Fruit fly (Drosophila melanogaster) whole organism, embryonic: ENCODE data around the gene ec.

Experiments
- Abd-B ChIP-seq: fragments of 200-800 bp; sonication (Bioruptor generic); optimal IDR thresholded peaks from 2 replicates; lab custom pipeline; 2018; ENCODE audit warnings: missing biosample characterization, mild to moderate bottlenecking, missing genetic modification characterization, moderate library complexity
- C15 ChIP-seq: fragments of 200-800 bp; sonication (Bioruptor generic); IDR thresholded peaks from 3 replicates; pipeline ENCODE4 v1.3.6; 2022; ENCODE audit warnings: missing biosample characterization, missing genetic modification characterization
- CG10366 ChIP-seq: fragments of 200-800 bp; sonication (Bioruptor generic); IDR thresholded peaks from 2 replicates; pipeline ENCODE4 v1.3.6; 2022; ENCODE audit warnings: missing biosample characterization, missing genetic modification characterization
- CG10543 ChIP-seq: fragments of 200-800 bp; sonication (Bioruptor generic); optimal IDR thresholded peaks from 3 replicates; lab custom pipeline; 2017; ENCODE audit warnings: missing biosample characterization, mild to moderate bottlenecking, missing genetic modification characterization, moderate library complexity
- CG11085 ChIP-seq: fragments of 200-800 bp; sonication (Bioruptor generic); IDR thresholded peaks from 2 replicates; pipeline ENCODE4 v1.3.6; 2022; ENCODE audit warnings: missing biosample characterization, missing genetic modification characterization
- CG12744 ChIP-seq: fragments of 200-800 bp; sonication (Bioruptor generic); optimal IDR thresholded peaks from 2 replicates; lab custom pipeline; 2016; ENCODE audit warnings: missing biosample characterization, missing genetic modification characterization
- CG13775 ChIP-seq: fragments of 200-800 bp; sonication (Bioruptor generic); optimal IDR thresholded peaks from 3 replicates; lab custom pipeline; 2017; ENCODE audit warnings: missing biosample characterization, mild to moderate bottlenecking, missing genetic modification characterization
- CG13894 ChIP-seq: fragments of 200-800 bp; sonication (Bioruptor generic); optimal IDR thresholded peaks from 3 replicates; lab custom pipeline; 2018; ENCODE audit warnings: missing biosample characterization, mild to moderate bottlenecking, missing genetic modification characterization, moderate library complexity
- CG15696 ChIP-seq: fragments of 200-800 bp; sonication (Bioruptor generic); optimal IDR thresholded peaks from 2 replicates; lab custom pipeline; 2019; ENCODE audit warnings: missing biosample characterization, mild to moderate bottlenecking, missing genetic modification characterization, moderate library complexity
- CG1603 ChIP-seq: fragments of 200-800 bp; sonication (Bioruptor generic); optimal IDR thresholded peaks from 2 replicates; lab custom pipeline; 2019; ENCODE audit warnings: missing biosample characterization, mild to moderate bottlenecking, missing genetic modification characterization, moderate library complexity
- CG1647 ChIP-seq: fragments of 200-800 bp; sonication (Bioruptor generic); optimal IDR thresholded peaks from 3 replicates; lab custom pipeline; 2016; ENCODE audit warnings: missing biosample characterization, missing genetic modification characterization
- CG17328 ChIP-seq: fragments of 200-800 bp; sonication (Bioruptor generic); IDR thresholded peaks from 2 replicates; pipeline ENCODE4 v1.3.6; 2022; ENCODE audit warnings: missing biosample characterization, missing genetic modification characterization
- CG18262 ChIP-seq: fragments of 200-800 bp; optimal IDR thresholded peaks from 3 replicates; lab custom pipeline; 2019; ENCODE audit warnings: missing biosample characterization, mild to moderate bottlenecking, missing genetic modification characterization, moderate library complexity
- CG18599 ChIP-seq: fragments of 200-800 bp; sonication (Bioruptor generic); optimal IDR thresholded peaks from 3 replicates; lab custom pipeline; 2017; ENCODE audit warnings: missing biosample characterization, missing genetic modification characterization, mild to moderate bottlenecking, moderate library complexity, missing genetic modification reagents
- CG2129 ChIP-seq: fragments of 200-800 bp; sonication (Bioruptor generic); IDR thresholded peaks from 2 replicates; pipeline ENCODE4 v1.3.6; 2022; ENCODE audit warnings: missing biosample characterization, missing genetic modification characterization; ENCODE audit not compliant: partially characterized antibody
- CG31224 ChIP-seq: fragments of 200-800 bp; sonication (Bioruptor generic); IDR thresholded peaks from 2 replicates; pipeline ENCODE4 v1.3.6; 2022; ENCODE audit warnings: missing biosample characterization, missing genetic modification characterization
- CG3995 ChIP-seq: fragments of 200-800 bp; sonication (Bioruptor generic); optimal IDR thresholded peaks from 3 replicates; lab custom pipeline; 2016; ENCODE audit warnings: missing biosample characterization, missing genetic modification characterization
- CG7271 ChIP-seq: fragments of 200-800 bp; sonication (Bioruptor generic); optimal IDR thresholded peaks from 2 replicates; lab custom pipeline; 2018; ENCODE audit warnings: missing biosample characterization, mild to moderate bottlenecking, missing genetic modification characterization, moderate library complexity
- CG7786 ChIP-seq: fragments of 200-800 bp; sonication (Bioruptor generic); optimal IDR thresholded peaks from 2 replicates; lab custom pipeline; 2016; ENCODE audit warnings: missing biosample characterization, missing genetic modification characterization
- CG8388 ChIP-seq: fragments of 200-800 bp; sonication (Bioruptor generic); optimal IDR thresholded peaks from 2 replicates; lab custom pipeline; 2019; ENCODE audit warnings: missing biosample characterization, mild to moderate bottlenecking, missing genetic modification characterization, moderate library complexity
- CG8944 ChIP-seq: fragments of 200-800 bp; sonication (Bioruptor generic); optimal IDR thresholded peaks from 3 replicates; lab custom pipeline; 2016; ENCODE audit warnings: missing biosample characterization, missing genetic modification characterization
- CG9437 ChIP-seq: fragments of 200-800 bp; sonication (Bioruptor generic); optimal IDR thresholded peaks from 2 replicates; lab custom pipeline; 2018; ENCODE audit warnings: missing biosample characterization, mild to moderate bottlenecking, missing genetic modification characterization
- CHES-1-like ChIP-seq: fragments of 200-800 bp; sonication (Bioruptor generic); optimal IDR thresholded peaks from 2 replicates; lab custom pipeline; 2016; ENCODE audit warnings: missing biosample characterization, missing genetic modification characterization
- CoRest ChIP-seq: fragments of 200-800 bp; sonication (Bioruptor generic); optimal IDR thresholded peaks from 3 replicates; lab custom pipeline; 2018; ENCODE audit warnings: missing biosample characterization, mild to moderate bottlenecking, missing genetic modification characterization, moderate library complexity
- CrebB ChIP-seq: fragments of 200-800 bp; sonication (Bioruptor generic); optimal IDR thresholded peaks from 3 replicates; lab custom pipeline; 2018; ENCODE audit warnings: missing biosample characterization, mild to moderate bottlenecking, missing genetic modification characterization
- Doc3 ChIP-seq: fragments of 200-800 bp; sonication (Bioruptor generic); IDR thresholded peaks from 3 replicates; pipeline ENCODE4 v1.3.6; 2022; ENCODE audit warnings: missing biosample characterization, missing genetic modification characterization; ENCODE audit not compliant: partially characterized antibody
- Hsf ChIP-seq: fragments of 200-800 bp; sonication (Bioruptor generic); optimal IDR thresholded peaks from 3 replicates; lab custom pipeline; 2016; ENCODE audit warnings: missing biosample characterization, missing genetic modification characterization
- Lim3 ChIP-seq: fragments of 200-800 bp; sonication (Bioruptor generic); IDR thresholded peaks from 2 replicates; pipeline ENCODE4 v1.3.6; 2022; ENCODE audit warnings: missing biosample characterization, missing genetic modification characterization
- MESR4 ChIP-seq: fragments of 200-800 bp; sonication (Bioruptor generic); optimal IDR thresholded peaks from 2 replicates; lab custom pipeline; 2018; ENCODE audit warnings: missing biosample characterization, mild to moderate bottlenecking, missing genetic modification characterization, moderate library complexity
- Med ChIP-seq: fragments of 200-800 bp; sonication (Bioruptor generic); peaks from one replicate; lab custom pipeline; 2016; ENCODE audit warnings: missing biosample characterization, missing genetic modification characterization, mild to moderate bottlenecking, inconsistent platforms, moderate library complexity
- Mrtf ChIP-seq: fragments of 200-800 bp; sonication (Bioruptor generic); IDR thresholded peaks from 3 replicates; pipeline ENCODE4 v1.3.6; 2022; ENCODE audit warnings: missing biosample characterization, missing genetic modification characterization
- amos ChIP-seq: fragments of 200-800 bp; sonication (Bioruptor generic); IDR thresholded peaks from 2 replicates; pipeline ENCODE4 v1.3.6; 2022; ENCODE audit warnings: missing biosample characterization, missing genetic modification characterization; ENCODE audit not compliant: partially characterized antibody
- ara ChIP-seq: fragments of 200-800 bp; sonication (Bioruptor generic); IDR thresholded peaks from 2 replicates; pipeline ENCODE4 v1.3.6; 2022; ENCODE audit warnings: missing biosample characterization, missing genetic modification characterization
- ash1 ChIP-seq: fragments of 200-800 bp; sonication (Bioruptor generic); optimal IDR thresholded peaks from 2 replicates; lab custom pipeline; 2018; ENCODE audit warnings: missing biosample characterization, mild to moderate bottlenecking, missing genetic modification characterization
- bigmax ChIP-seq: fragments of 200-800 bp; sonication (Bioruptor generic); optimal IDR thresholded peaks from 2 replicates; lab custom pipeline; 2018; ENCODE audit warnings: missing biosample characterization, mild to moderate bottlenecking, missing genetic modification characterization
- cad ChIP-seq: fragments of >200 bp; optimal IDR thresholded peaks from 2 replicates; lab custom pipeline; 2017; ENCODE audit warnings: missing biosample characterization, missing genetic modification characterization
- dan ChIP-seq: fragments of 200-800 bp; sonication (Bioruptor generic); IDR thresholded peaks from 2 replicates; pipeline ENCODE4 v1.3.6; 2022; ENCODE audit warnings: missing biosample characterization, missing genetic modification characterization
- fd3F ChIP-seq: fragments of 200-800 bp; sonication (Bioruptor generic); optimal IDR thresholded peaks from 2 replicates; lab custom pipeline; 2018; ENCODE audit warnings: missing biosample characterization, mild to moderate bottlenecking, missing genetic modification characterization, moderate library complexity
- gce ChIP-seq: fragments of 200-800 bp; sonication (Bioruptor generic); IDR thresholded peaks from 3 replicates; pipeline ENCODE4 v1.3.6; 2022; ENCODE audit warnings: missing biosample characterization, missing genetic modification characterization
- gsb-n ChIP-seq: fragments of 200-800 bp; sonication (Bioruptor generic); optimal IDR thresholded peaks from 3 replicates; lab custom pipeline; 2018; ENCODE audit warnings: missing biosample characterization, mild to moderate bottlenecking, missing genetic modification characterization
- hth ChIP-seq: fragments of >200 bp; optimal IDR thresholded peaks from 2 replicates; lab custom pipeline; 2017; ENCODE audit warnings: inconsistent platforms
- kah ChIP-seq: fragments of 200-800 bp; sonication (Bioruptor generic); optimal IDR thresholded peaks from 2 replicates; lab custom pipeline; 2018; ENCODE audit warnings: missing biosample characterization, mild to moderate bottlenecking, missing genetic modification characterization
- nerfin-2 ChIP-seq: fragments of 200-800 bp; sonication (Bioruptor generic); IDR thresholded peaks from 2 replicates; pipeline ENCODE4 v1.3.6; 2022; ENCODE audit warnings: missing biosample characterization, missing genetic modification characterization; ENCODE audit not compliant: partially characterized antibody
- psq ChIP-seq: fragments of 200-800 bp; sonication (Bioruptor generic); optimal IDR thresholded peaks from 2 replicates; lab custom pipeline; 2017; ENCODE audit warnings: missing biosample characterization, missing genetic modification characterization
- run ChIP-seq: fragments of 200-800 bp; sonication (Bioruptor generic); optimal IDR thresholded peaks from 3 replicates; lab custom pipeline; 2018; ENCODE audit warnings: missing biosample characterization, mild to moderate bottlenecking, missing genetic modification characterization
- tll ChIP-seq, 2 experiments: fragments of 200-800 bp in 1 of 2; fragments of >200 bp in 1 of 2; sonication (Bioruptor generic) in 1 of 2; optimal IDR thresholded peaks; 2 replicates each; lab custom pipeline; 2017 to 2019; ENCODE audit warnings: missing biosample characterization in 2 of 2, missing genetic modification characterization in 2 of 2, mild to moderate bottlenecking in 1 of 2, moderate library complexity in 1 of 2
- unc-4 ChIP-seq: fragments of 200-800 bp; sonication (Bioruptor generic); IDR thresholded peaks from 2 replicates; pipeline ENCODE4 v1.3.6; 2022; ENCODE audit warnings: missing biosample characterization, missing genetic modification characterization; ENCODE audit not compliant: partially characterized antibody
- yki ChIP-seq: fragments of >200 bp; optimal IDR thresholded peaks from 3 replicates; lab custom pipeline; 2018
- zen ChIP-seq: fragments of 200-800 bp; sonication (Bioruptor generic); optimal IDR thresholded peaks from 3 replicates; lab custom pipeline; 2018; ENCODE audit warnings: missing biosample characterization, mild to moderate bottlenecking, missing genetic modification characterization, moderate library complexity
- zfh1 ChIP-seq: fragments of 200-800 bp; sonication (Bioruptor generic); IDR thresholded peaks from 3 replicates; pipeline ENCODE4 v1.3.6; 2022; ENCODE audit warnings: missing biosample characterization, missing genetic modification characterization
- zfh2 ChIP-seq: fragments of 200-800 bp; sonication (Bioruptor generic); optimal IDR thresholded peaks from 2 replicates; lab custom pipeline; 2016; ENCODE audit warnings: missing biosample characterization, missing genetic modification characterization

ec gene

dm6 chrX:3838648-3839047, 27.1 kb downstream of the ec start (continued):
- TF ChIP-seq bigmax (GFP tag; lab: Kevin White, UChicago) (no peak), tll (GFP tag; optimal IDR thresholded peaks at IDR 0.05; lab: Kevin White, UChicago) (no peak), hth (no peak), CG1647 (GFP tag; lab: Kevin White, UChicago) (peak; percentile 71), run (peak; percentile 62), CG10543 (GFP tag; lab: Kevin White, UChicago) (peak; percentile 76), CG2129 (GFP tag; lab: Robert Waterston, UW) (no peak), CG17328 (peak; percentile 72), CoRest (tag; lab: Kevin White, UChicago) (peak; percentile 86), fd3F (GFP tag; lab: Kevin White, UChicago) (peak; percentile 70), CG8388 (GFP tag; lab: Kevin White, UChicago) (peak; percentile 67), CG18599 (GFP tag; lab: Kevin White, UChicago) (peak; percentile 79), ara (GFP tag; lab: Robert Waterston, UW) (peak; percentile 77), CG9437 (GFP tag; lab: Kevin White, UChicago) (peak; percentile 53), CG15696 (tag; lab: Kevin White, UChicago) (peak; percentile 74), CG13894 (peak; percentile 76), Mrtf (GFP tag; lab: Robert Waterston, UW) (peak; percentile 76; the same call in 2 of the 3 replicates), CG13775 (GFP tag; lab: Kevin White, UChicago) (peak; percentile 67), psq (GFP tag; lab: Kevin White, UChicago) (peak; percentile 29), yki (lab: Kevin White, UChicago) (no peak), C15 (GFP tag; lab: Robert Waterston, UW) (no peak), CG10366 (GFP tag; lab: Robert Waterston, UW) (peak; percentile 69), Med (GFP tag; lab: Kevin White, UChicago) (peak; percentile 95), zen (tag; lab: Kevin White, UChicago) (peak; percentile 65), Lim3 (GFP tag; lab: Robert Waterston, UW) (peak; percentile 34; the same call in 1 of the 2 replicates), dan (GFP tag; lab: Robert Waterston, UW) (no peak), ash1 (peak; percentile 21), kah (peak; percentile 66), zfh2 (GFP tag; lab: Kevin White, UChicago) (peak; percentile 73), CG8944 (GFP tag; lab: Kevin White, UChicago) (peak; percentile 74), zfh1 (peak; percentile 79), amos (GFP tag; lab: Robert Waterston, UW) (no peak), CG7271 (tag; lab: Kevin White, UChicago) (no peak), nerfin-2 (GFP tag; lab: Robert Waterston, UW) (no peak), Hsf (GFP tag; lab: Kevin White, UChicago) (peak; percentile 81), CG18262 (tag; lab: Kevin White, UChicago) (peak; percentile 78), gce (GFP tag; lab: Robert Waterston, UW) (peak; percentile 31; the same call in 1 of the 3 replicates), CG31224 (GFP tag; lab: Robert Waterston, UW) (peak; percentile 64), Doc3 (no peak), CrebB (tag; lab: Kevin White, UChicago) (peak; percentile 77), cad (no peak), MESR4 (GFP tag; lab: Kevin White, UChicago) (peak; percentile 13), CG1603 (tag; lab: Kevin White, UChicago) (peak; percentile 80), CG11085 (GFP tag; lab: Robert Waterston, UW) (0 out of 2 replicates have a peak, but pooled peaks have one; percentile 30), Abd-B (GFP tag; lab: Kevin White, UChicago) (peak; percentile 67), gsb-n (tag; lab: Kevin White, UChicago) (peak; percentile 62), CG12744 (GFP tag; lab: Kevin White, UChicago) (peak; percentile 71), CHES-1-like (GFP tag; lab: Kevin White, UChicago) (peak; percentile 72), CG3995 (peak; percentile 31), unc-4 (GFP tag; lab: Robert Waterston, UW) (no peak), CG7786 (GFP tag; lab: Kevin White, UChicago) (peak; percentile 74)
